Worm (Caenorhabditis elegans): Measurements from ENCODE around the gene gfl-1.

Gene gfl-1

ce11 chrIV:11524241-11524692 lies 3.2 kb downstream of the gfl-1 start, which contains the start of gene mep-1 (continued):
- TF ChIP-seq sdz-12 (GFP tag; optimal IDR thresholded peaks at IDR 0.05) = no peak
- TF ChIP-seq dpl-1 (GFP tag; optimal IDR thresholded peaks at IDR 0.05) = peak; percentile 65
- TF ChIP-seq jun-1 (tag; optimal IDR thresholded peaks at IDR 0.05) = no peak
- TF ChIP-seq daf-8 (GFP tag; IDR thresholded peaks at IDR 0.05) = no peak
- no peak for TF ChIP-seq ztf-7 (tag; optimal IDR thresholded peaks at IDR 0.05)
- TF ChIP-seq ctbp-1 (GFP tag; IDR thresholded peaks at IDR 0.05) = peak; percentile 63
- no peak for TF ChIP-seq dmd-8 (GFP tag; IDR thresholded peaks at IDR 0.05)
- no peak for TF ChIP-seq php-3 (GFP tag; IDR thresholded peaks at IDR 0.05)
- TF ChIP-seq hmg-1.1 (GFP tag; IDR thresholded peaks at IDR 0.05) = peak; percentile 84
- no peak for TF ChIP-seq lin-29 (GFP tag; IDR thresholded peaks at IDR 0.05)
- no peak for TF ChIP-seq Y75B8A.6 (GFP tag; IDR thresholded peaks at IDR 0.05)
- TF ChIP-seq nhr-111 (GFP tag; optimal IDR thresholded peaks at IDR 0.05) = no peak
- 0 out of 2 replicates have a peak, but pooled peaks have one; percentile 66 for TF ChIP-seq nhr-42 (GFP tag; IDR thresholded peaks at IDR 0.05)
- no peak for TF ChIP-seq cey-2 (tag; optimal IDR thresholded peaks at IDR 0.05; ENCODE audit: borderline replicate concordance, insufficient read depth)
- TF ChIP-seq lim-7 (GFP tag; IDR thresholded peaks at IDR 0.05) = peak; percentile 59; the same call in 1 of the 2 replicates
- TF ChIP-seq madf-5 (GFP tag; IDR thresholded peaks at IDR 0.05) = no peak
- no peak for TF ChIP-seq ztf-11 (tag; optimal IDR thresholded peaks at IDR 0.05)
- no peak for TF ChIP-seq zip-11 (GFP tag; IDR thresholded peaks at IDR 0.05)
- peak in 1 of 2 experiments; percentile 73 for TF ChIP-seq mdl-1 (tag; optimal IDR thresholded peaks at IDR 0.05)
- TF ChIP-seq spr-1 (tag; optimal IDR thresholded peaks at IDR 0.05) = no peak
- no peak for TF ChIP-seq nhr-41 (GFP tag; IDR thresholded peaks at IDR 0.05)
- TF ChIP-seq ZK546.5 (tag; optimal IDR thresholded peaks at IDR 0.05) = no peak
- no peak for TF ChIP-seq nhr-48 (tag; optimal IDR thresholded peaks at IDR 0.05)
- peak; percentile 67 for TF ChIP-seq egl-43 (GFP tag; IDR thresholded peaks at IDR 0.05)
- TF ChIP-seq dmd-9 (GFP tag; IDR thresholded peaks at IDR 0.05) = peak; percentile 58; the same call in 1 of the 2 replicates
- TF ChIP-seq fkh-10 (GFP tag; optimal IDR thresholded peaks at IDR 0.05) = peak; percentile 4
- TF ChIP-seq F26F4.8 (GFP tag; conservative IDR thresholded peaks at IDR 0.05) = no peak
- TF ChIP-seq snpc-4 (tag; optimal IDR thresholded peaks at IDR 0.05) = no peak

- TF ChIP-seq egl-43 (GFP tag; IDR thresholded peaks at IDR 0.05) (0 out of 2 replicates have a peak, but pooled peaks have one; percentile 2), D1046.2 (GFP tag; IDR thresholded peaks at IDR 0.05) (no peak)
Measured at ce11 chrIV:11526189-11526588, 5.1 kb downstream of the gfl-1 start.

DNA sequence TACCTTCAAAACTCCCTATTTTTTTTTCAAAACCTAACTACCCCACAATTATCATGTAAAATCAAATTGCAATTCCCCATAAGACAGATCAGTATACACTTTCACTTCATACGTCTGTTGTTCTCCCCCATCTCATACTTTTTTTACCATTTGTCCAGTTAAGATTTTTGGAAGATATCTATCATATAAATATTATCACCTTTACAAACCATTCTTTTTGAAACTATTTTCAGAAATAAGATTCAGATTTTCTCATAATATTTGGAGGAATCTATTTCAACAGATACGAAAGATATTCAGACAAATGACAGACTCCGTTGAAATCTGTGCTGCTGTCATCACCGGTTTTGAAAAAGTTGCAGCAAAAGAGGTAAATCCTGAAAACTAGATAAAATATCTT lies 6.7 kb downstream of the gfl-1 start, which contains the start of gene M04B2.2:
TSS of gene M04B2.2 (plus strand) at position 301 of the 400 bp plus-strand sequence.
- no peak for TF ChIP-seq attf-4 (tag; optimal IDR thresholded peaks at IDR 0.05)
- peak; percentile 52 for TF ChIP-seq aly-2 (tag; optimal IDR thresholded peaks at IDR 0.05)
- TF ChIP-seq ceh-44 (GFP tag; IDR thresholded peaks at IDR 0.05) = no peak
- TF ChIP-seq php-3 (GFP tag; IDR thresholded peaks at IDR 0.05) = no peak
- no peak for TF ChIP-seq unc-62 (GFP tag; optimal IDR thresholded peaks at IDR 0.05 in 1 of 2)
- no peak for TF ChIP-seq unc-62 (tag; optimal IDR thresholded peaks at IDR 0.05)
- no peak for TF ChIP-seq T26A8.4 (GFP tag; IDR thresholded peaks at IDR 0.05)
- TF ChIP-seq rbr-2 (tag; optimal IDR thresholded peaks at IDR 0.05) = no peak
- TF ChIP-seq Y105C5A.15 (GFP tag; IDR thresholded peaks at IDR 0.05) = no peak
- TF ChIP-seq zfp-3 (GFP tag; conservative IDR thresholded peaks at IDR 0.05) = no peak
- TF ChIP-seq egl-43 (GFP tag; IDR thresholded peaks at IDR 0.05) = no peak
- peak; percentile 47 for TF ChIP-seq aha-1 (tag)
- TF ChIP-seq lin-1 (GFP tag; IDR thresholded peaks at IDR 0.05) = no peak
- no peak for TF ChIP-seq lin-13 (GFP tag; optimal IDR thresholded peaks at IDR 0.05)
- TF ChIP-seq nhr-48 (tag; optimal IDR thresholded peaks at IDR 0.05) = no peak
- peak; percentile 67 for TF ChIP-seq mep-1 (tag; optimal IDR thresholded peaks at IDR 0.05)
- no peak for TF ChIP-seq daf-16 (GFP tag; optimal IDR thresholded peaks at IDR 0.05)
- no peak for TF ChIP-seq daf-16 (tag; optimal IDR thresholded peaks at IDR 0.05)
- no peak for TF ChIP-seq R02D3.7 (tag; optimal IDR thresholded peaks at IDR 0.05)
- TF ChIP-seq hmg-1.1 (GFP tag; IDR thresholded peaks at IDR 0.05) = no peak
- TF ChIP-seq saeg-2 (GFP tag; IDR thresholded peaks at IDR 0.05) = no peak
- TF ChIP-seq madf-9 (GFP tag; conservative IDR thresholded peaks at IDR 0.05) = no peak
- TF ChIP-seq hif-1 (tag; optimal IDR thresholded peaks at IDR 0.05) = no peak
- TF ChIP-seq ama-1 (optimal IDR thresholded peaks at IDR 0.05) = peak; percentile 56
- TF ChIP-seq F26F4.8 (GFP tag; conservative IDR thresholded peaks at IDR 0.05) = no peak
- TF ChIP-seq sdz-12 (GFP tag; optimal IDR thresholded peaks at IDR 0.05) = no peak
- no peak for TF ChIP-seq lin-15B (tag; optimal IDR thresholded peaks at IDR 0.05)

All from whole organism, L4 larva.